Worm (Caenorhabditis elegans) whole organism, midembryonic: ENCODE data around the gene blos-7.

Experiments used
- T22C8.4 ChIP-seq: fragments of 200-800 bp; sonication (Bioruptor generic); IDR thresholded peaks from 2 replicates; pipeline ENCODE4 v1.3.6; 2022; ENCODE audit warnings: missing genetic modification characterization, missing compliant biosample characterization
- cog-1 ChIP-seq: sonication (generic microtip); optimal IDR thresholded peaks from 2 replicates; lab custom pipeline; 2016; ENCODE audit warnings: missing genetic modification characterization, missing compliant biosample characterization
- flt-1 ChIP-seq: fragments of 200-800 bp; sonication (Bioruptor generic); IDR thresholded peaks from 2 replicates; pipeline ENCODE4 v1.3.6; 2022; ENCODE audit warnings: missing genetic modification characterization, missing compliant biosample characterization
- klf-2 ChIP-seq: fragments of 200-800 bp; sonication (Bioruptor generic); conservative IDR thresholded peaks from 2 replicates; pipeline ENCODE4 v1.3.6; 2022; ENCODE audit warnings: missing genetic modification reagents, missing genetic modification characterization, missing compliant biosample characterization
- med-1 ChIP-seq: sonication (generic microtip); optimal IDR thresholded peaks from 2 replicates; lab custom pipeline; 2017; ENCODE audit warnings: missing genetic modification characterization, mild to moderate bottlenecking, missing compliant biosample characterization, antibody characterized with exemption, missing genetic modification reagents; ENCODE audit not compliant: insufficient read depth
- ref-1 ChIP-seq: fragments of 200-800 bp; sonication (Bioruptor generic); conservative IDR thresholded peaks from 2 replicates; pipeline ENCODE4 v1.3.6; 2022; ENCODE audit warnings: missing genetic modification reagents, missing genetic modification characterization, missing compliant biosample characterization
- tab-1 ChIP-seq: fragments of 200-800 bp; sonication (Bioruptor generic); IDR thresholded peaks from 2 replicates; pipeline ENCODE4 v1.3.6; 2022; ENCODE audit warnings: missing genetic modification characterization, missing compliant biosample characterization
- ztf-23 ChIP-seq: fragments of 200-800 bp; sonication (Bioruptor generic); IDR thresholded peaks from 2 replicates; pipeline ENCODE4 v1.3.6; 2022; ENCODE audit warnings: missing genetic modification reagents, missing genetic modification characterization, missing compliant biosample characterization
- ztf-29 ChIP-seq: fragments of 200-800 bp; sonication (Bioruptor generic); IDR thresholded peaks from 2 replicates; pipeline ENCODE4 v1.3.6; 2022; ENCODE audit warnings: missing genetic modification reagents, missing genetic modification characterization, missing compliant biosample characterization

DNA sequence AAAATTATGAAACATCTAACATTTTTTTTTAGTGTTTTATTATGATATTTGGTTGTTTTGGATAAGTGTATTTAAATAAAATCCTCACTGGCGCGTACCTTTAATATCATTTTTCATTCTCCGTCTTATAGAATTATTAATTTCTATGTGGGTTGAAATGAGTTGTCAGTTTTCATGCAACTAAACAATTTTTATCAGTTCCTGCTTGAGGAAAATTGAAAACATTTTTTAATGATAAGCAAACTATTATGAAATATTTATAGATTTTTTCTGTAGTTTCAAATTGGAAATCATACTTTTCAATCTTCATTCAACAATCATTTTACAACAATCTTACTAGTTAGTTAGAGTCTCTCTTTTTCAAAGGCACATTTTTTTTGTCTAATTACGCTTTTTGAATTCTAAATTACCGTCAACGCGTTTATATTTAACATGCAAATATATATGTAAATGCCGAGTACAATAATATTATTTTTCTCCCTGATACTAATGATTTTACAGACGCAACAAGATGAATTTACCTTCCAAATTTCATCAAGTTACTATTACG lies 23.7 kb upstream of the blos-7 start, which contains the start of the genes Y37E11B.10 and kgb-2:
- no peak for TF ChIP-seq med-1 (GFP tag; lab: Kevin White, UChicago)
- TF ChIP-seq tab-1 (GFP tag; lab: Robert Waterston, UW), result no peak
- TF ChIP-seq T22C8.4 (GFP tag; lab: Robert Waterston, UW), result no peak
- no peak for TF ChIP-seq klf-2 (GFP tag; lab: Robert Waterston, UW)
- TF ChIP-seq ztf-23 (GFP tag; lab: Robert Waterston, UW), result no peak
- TF ChIP-seq cog-1, result no peak
- no peak for TF ChIP-seq ref-1 (GFP tag; lab: Robert Waterston, UW)
- no peak for TF ChIP-seq flt-1 (GFP tag; lab: Robert Waterston, UW)
- no peak for TF ChIP-seq ztf-29
